Worm (Caenorhabditis elegans) whole organism, midembryonic: ENCODE results near the gene cif-1.
A peak's percentile ranks its signal among the peaks of the same experiment; 100 is the strongest.

Source experiments
- T22C8.4 ChIP-seq: fragments of 200-800 bp; sonication (Bioruptor generic); IDR thresholded peaks from 2 replicates; pipeline ENCODE4 v1.3.6; 2022; ENCODE audit warnings: missing genetic modification characterization, missing compliant biosample characterization
- cog-1 ChIP-seq: sonication (generic microtip); optimal IDR thresholded peaks from 2 replicates; lab custom pipeline; 2016; ENCODE audit warnings: missing genetic modification characterization, missing compliant biosample characterization
- flt-1 ChIP-seq: fragments of 200-800 bp; sonication (Bioruptor generic); IDR thresholded peaks from 2 replicates; pipeline ENCODE4 v1.3.6; 2022; ENCODE audit warnings: missing genetic modification characterization, missing compliant biosample characterization
- klf-2 ChIP-seq: fragments of 200-800 bp; sonication (Bioruptor generic); conservative IDR thresholded peaks from 2 replicates; pipeline ENCODE4 v1.3.6; 2022; ENCODE audit warnings: missing genetic modification reagents, missing genetic modification characterization, missing compliant biosample characterization
- med-1 ChIP-seq: sonication (generic microtip); optimal IDR thresholded peaks from 2 replicates; lab custom pipeline; 2017; ENCODE audit warnings: missing genetic modification characterization, mild to moderate bottlenecking, missing compliant biosample characterization, antibody characterized with exemption, missing genetic modification reagents; ENCODE audit not compliant: insufficient read depth
- ref-1 ChIP-seq: fragments of 200-800 bp; sonication (Bioruptor generic); conservative IDR thresholded peaks from 2 replicates; pipeline ENCODE4 v1.3.6; 2022; ENCODE audit warnings: missing genetic modification reagents, missing genetic modification characterization, missing compliant biosample characterization
- tab-1 ChIP-seq: fragments of 200-800 bp; sonication (Bioruptor generic); IDR thresholded peaks from 2 replicates; pipeline ENCODE4 v1.3.6; 2022; ENCODE audit warnings: missing genetic modification characterization, missing compliant biosample characterization
- ztf-23 ChIP-seq: fragments of 200-800 bp; sonication (Bioruptor generic); IDR thresholded peaks from 2 replicates; pipeline ENCODE4 v1.3.6; 2022; ENCODE audit warnings: missing genetic modification reagents, missing genetic modification characterization, missing compliant biosample characterization
- ztf-29 ChIP-seq: fragments of 200-800 bp; sonication (Bioruptor generic); IDR thresholded peaks from 2 replicates; pipeline ENCODE4 v1.3.6; 2022; ENCODE audit warnings: missing genetic modification reagents, missing genetic modification characterization, missing compliant biosample characterization

DNA sequence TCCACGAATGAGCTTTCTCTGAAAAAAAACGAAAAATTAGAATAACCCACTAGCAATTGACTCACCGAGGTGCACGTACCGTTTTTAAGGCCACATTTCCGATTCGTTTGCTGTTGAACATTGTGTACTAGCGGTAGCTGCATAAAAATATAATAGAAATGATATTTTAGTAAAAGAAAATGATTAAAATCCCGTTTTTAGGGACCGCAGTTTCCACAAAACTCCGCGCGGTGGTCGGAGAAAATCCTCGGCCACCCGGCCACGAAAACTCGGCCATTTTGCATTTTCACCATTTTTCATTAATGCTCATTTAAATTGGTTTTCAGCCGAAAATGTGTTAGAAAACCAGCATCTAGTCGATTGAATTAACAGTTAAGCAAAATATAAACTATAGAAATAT, 1.8 kb upstream of the cif-1 start, which contains the start of gene yars-2:
- TF ChIP-seq flt-1 (GFP tag; lab: Robert Waterston, UW), result no peak
- TF ChIP-seq med-1 (GFP tag; lab: Kevin White, UChicago), result no peak
- no peak for TF ChIP-seq klf-2 (GFP tag; lab: Robert Waterston, UW)
- no peak for TF ChIP-seq T22C8.4 (GFP tag; lab: Robert Waterston, UW)
- TF ChIP-seq tab-1 (GFP tag; lab: Robert Waterston, UW), result no peak
- TF ChIP-seq ref-1 (GFP tag; lab: Robert Waterston, UW), result no peak
- TF ChIP-seq ztf-29 (GFP tag; lab: Robert Waterston, UW), result no peak
- 0 out of 2 replicates have a peak, but pooled peaks have one; percentile 37 for TF ChIP-seq ztf-23
- TF ChIP-seq cog-1 (tag; lab: Kevin White, UChicago), result no peak
